Worm (Caenorhabditis elegans): ENCODE measurements around the gene ZK970.8.
"Not testable (repeated sequence)": the region's sequence is repeated elsewhere in the genome, so short reads cannot be mapped to it uniquely, and the experiment has no call there.

- TF ChIP-seq mdl-1 (tag; optimal IDR thresholded peaks at IDR 0.05); egl-27 (tag; optimal IDR thresholded peaks at IDR 0.05); nhr-237 (tag; optimal IDR thresholded peaks at IDR 0.05); lsy-2 (tag; optimal IDR thresholded peaks at IDR 0.05); ces-1 (GFP tag; optimal IDR thresholded peaks at IDR 0.05); nhr-28 (tag; optimal IDR thresholded peaks at IDR 0.05); snpc-4 (tag; optimal IDR thresholded peaks at IDR 0.05); lir-3 (tag; optimal IDR thresholded peaks at IDR 0.05): not testable (repeated sequence)
Observed at ce11 chrII:10302141-10302574, 7.3 kb upstream of the ZK970.8 start.

Data from whole organism, L4 larva.